Worm (Caenorhabditis elegans) whole organism, late embryonic: ENCODE results near the gene pdtf-1.

Source experiments
- C08G9.2 ChIP-seq: sonication (generic microtip); optimal IDR thresholded peaks from 2 replicates; lab custom pipeline; 2016; ENCODE audit warnings: mild to moderate bottlenecking, missing genetic modification characterization, moderate library complexity, missing compliant biosample characterization
- C38D4.7 ChIP-seq: fragments of 200-800 bp; sonication (Bioruptor generic); optimal IDR thresholded peaks from 2 replicates; lab custom pipeline; 2018; ENCODE audit warnings: mild to moderate bottlenecking, missing genetic modification characterization, moderate library complexity, missing compliant biosample characterization
- K02D7.2 ChIP-seq: sonication (generic microtip); optimal IDR thresholded peaks from 2 replicates; lab custom pipeline; 2017; ENCODE audit warnings: mild to moderate bottlenecking, missing genetic modification characterization, missing compliant biosample characterization
- K09A11.1 ChIP-seq: sonication (generic microtip); optimal IDR thresholded peaks from 2 replicates; lab custom pipeline; 2017; ENCODE audit warnings: antibody characterized with exemption, mild to moderate bottlenecking, missing genetic modification characterization, missing compliant biosample characterization; ENCODE audit not compliant: insufficient read depth
- T23F11.4 ChIP-seq: fragments of 200-800 bp; sonication (Bioruptor generic); optimal IDR thresholded peaks from 2 replicates; lab custom pipeline; 2018; ENCODE audit warnings: mild to moderate bottlenecking, missing genetic modification characterization, missing compliant biosample characterization
- ahr-1 ChIP-seq: sonication (generic microtip); optimal IDR thresholded peaks from 2 replicates; lab custom pipeline; 2016; ENCODE audit warnings: missing genetic modification characterization, missing compliant biosample characterization
- ama-1 ChIP-seq: fragments of 150-350 bp; optimal IDR thresholded peaks from 2 replicates; lab custom pipeline; 2014
- ceh-18 ChIP-seq: sonication (generic microtip); optimal IDR thresholded peaks from 2 replicates; lab custom pipeline; 2016; ENCODE audit warnings: missing genetic modification characterization, missing compliant biosample characterization
- ceh-19 ChIP-seq: fragments of 200-800 bp; sonication (Bioruptor generic); optimal IDR thresholded peaks from 2 replicates; lab custom pipeline; 2018; ENCODE audit warnings: mild to moderate bottlenecking, missing genetic modification characterization, missing compliant biosample characterization
- ceh-2 ChIP-seq: sonication (generic microtip); optimal IDR thresholded peaks from 2 replicates; lab custom pipeline; 2016; ENCODE audit warnings: missing genotype, missing genetic modification characterization, missing compliant biosample characterization
- ceh-24 ChIP-seq: sonication (generic microtip); optimal IDR thresholded peaks from 2 replicates; lab custom pipeline; 2016; ENCODE audit warnings: mild to moderate bottlenecking, missing genetic modification characterization, missing compliant biosample characterization
- ceh-31 ChIP-seq: sonication (generic microtip); optimal IDR thresholded peaks from 2 replicates; lab custom pipeline; 2016; ENCODE audit warnings: missing genetic modification characterization, missing compliant biosample characterization
- ceh-34 ChIP-seq: sonication (generic microtip); optimal IDR thresholded peaks from 2 replicates; lab custom pipeline; 2016; ENCODE audit warnings: mild to moderate bottlenecking, missing genetic modification characterization, missing compliant biosample characterization
- ceh-45 ChIP-seq: fragments of 200-800 bp; sonication (Bioruptor generic); IDR thresholded peaks from 2 replicates; pipeline ENCODE4 v1.3.6; 2022; ENCODE audit warnings: missing genetic modification reagents, missing genetic modification characterization, missing compliant biosample characterization
- ceh-48 ChIP-seq: sonication (generic microtip); optimal IDR thresholded peaks from 2 replicates; lab custom pipeline; 2016; ENCODE audit warnings: missing genetic modification characterization, inconsistent platforms, missing compliant biosample characterization
- dmd-4 ChIP-seq: sonication (generic microtip); optimal IDR thresholded peaks from 2 replicates; lab custom pipeline; 2016; ENCODE audit warnings: borderline replicate concordance, missing genetic modification characterization, missing compliant biosample characterization
- dve-1 ChIP-seq: sonication (generic microtip); optimal IDR thresholded peaks from 2 replicates; lab custom pipeline; 2017; ENCODE audit warnings: antibody characterized with exemption, mild to moderate bottlenecking, missing genetic modification characterization, missing compliant biosample characterization
- elt-2 ChIP-seq: sonication (generic microtip); optimal IDR thresholded peaks from 2 replicates; lab custom pipeline; 2016; ENCODE audit warnings: missing genetic modification reagents, missing genetic modification characterization, missing compliant biosample characterization
- ets-4 ChIP-seq: sonication (generic microtip); optimal IDR thresholded peaks from 2 replicates; lab custom pipeline; 2016; ENCODE audit warnings: missing genetic modification characterization, missing compliant biosample characterization
- fax-1 ChIP-seq: sonication (generic microtip); optimal IDR thresholded peaks from 2 replicates; lab custom pipeline; 2016; ENCODE audit warnings: missing genotype, missing genetic modification characterization, missing compliant biosample characterization
- fkh-10 ChIP-seq: fragments of 150-350 bp; optimal IDR thresholded peaks from 2 replicates; lab custom pipeline; 2014; ENCODE audit warnings: missing biosample characterization, missing genetic modification reagents, missing genetic modification characterization
- fkh-6 ChIP-seq: sonication (generic microtip); optimal IDR thresholded peaks from 2 replicates; lab custom pipeline; 2016; ENCODE audit warnings: missing genetic modification characterization, missing compliant biosample characterization
- hlh-30 ChIP-seq: sonication (generic microtip); optimal IDR thresholded peaks from 2 replicates; lab custom pipeline; 2017; ENCODE audit warnings: antibody characterized with exemption, missing genetic modification characterization, missing compliant biosample characterization; ENCODE audit not compliant: insufficient read depth
- lin-11 ChIP-seq: fragments of 200-800 bp; sonication (Bioruptor generic); optimal IDR thresholded peaks from 2 replicates; lab custom pipeline; 2018; ENCODE audit warnings: mild to moderate bottlenecking, missing genetic modification characterization, missing compliant biosample characterization
- madf-2 ChIP-seq: sonication (generic microtip); optimal IDR thresholded peaks from 2 replicates; lab custom pipeline; 2017; ENCODE audit warnings: missing genetic modification characterization, missing compliant biosample characterization
- nfya-1 ChIP-seq: sonication (generic microtip); optimal IDR thresholded peaks from 2 replicates; lab custom pipeline; 2017; ENCODE audit warnings: missing genetic modification characterization, mild to moderate bottlenecking, missing compliant biosample characterization, antibody characterized with exemption, moderate library complexity
- npax-4 ChIP-seq: sonication (generic microtip); optimal IDR thresholded peaks from 2 replicates; lab custom pipeline; 2016; ENCODE audit warnings: missing genetic modification characterization, missing compliant biosample characterization
- pat-9 ChIP-seq: fragments of 200-800 bp; sonication (Bioruptor generic); optimal IDR thresholded peaks from 2 replicates; lab custom pipeline; 2018; ENCODE audit warnings: mild to moderate bottlenecking, missing genetic modification characterization, moderate library complexity, missing compliant biosample characterization
- pax-1 ChIP-seq: fragments of 150-350 bp; optimal IDR thresholded peaks from 2 replicates; lab custom pipeline; 2014; ENCODE audit warnings: missing biosample characterization, missing genetic modification characterization
- pha-4 ChIP-seq: fragments of 150-350 bp; optimal IDR thresholded peaks from 2 replicates; lab custom pipeline; 2018; ENCODE audit warnings: missing biosample characterization, missing genetic modification reagents, missing genetic modification characterization
- pros-1 ChIP-seq: fragments of 150-350 bp; optimal IDR thresholded peaks from 2 replicates; lab custom pipeline; 2014; ENCODE audit warnings: missing biosample characterization, missing genetic modification reagents, missing genetic modification characterization
- ref-2 ChIP-seq: sonication (generic microtip); optimal IDR thresholded peaks from 2 replicates; lab custom pipeline; 2016; ENCODE audit warnings: missing genetic modification characterization, missing compliant biosample characterization
- rnt-1 ChIP-seq: sonication (generic microtip); optimal IDR thresholded peaks from 2 replicates; lab custom pipeline; 2016; ENCODE audit warnings: missing genetic modification characterization, missing compliant biosample characterization
- sox-4 ChIP-seq: sonication (generic microtip); optimal IDR thresholded peaks from 2 replicates; lab custom pipeline; 2017; ENCODE audit warnings: mild to moderate bottlenecking, missing genetic modification characterization, inconsistent platforms, missing compliant biosample characterization
- syd-9 ChIP-seq: sonication (generic microtip); optimal IDR thresholded peaks from 2 replicates; lab custom pipeline; 2016; ENCODE audit warnings: mild to moderate bottlenecking, missing genetic modification characterization, moderate library complexity, missing compliant biosample characterization
- tbx-2 ChIP-seq: sonication (generic microtip); optimal IDR thresholded peaks from 2 replicates; lab custom pipeline; 2016; ENCODE audit warnings: missing genetic modification characterization, missing compliant biosample characterization
- tbx-7 ChIP-seq: sonication (generic microtip); optimal IDR thresholded peaks from 2 replicates; lab custom pipeline; 2016; ENCODE audit warnings: missing genotype, missing genetic modification characterization, missing compliant biosample characterization
- ttx-3 ChIP-seq: sonication (generic microtip); optimal IDR thresholded peaks from 2 replicates; lab custom pipeline; 2016; ENCODE audit warnings: missing genetic modification reagents, missing genetic modification characterization, missing compliant biosample characterization
- unc-3 ChIP-seq, 2 experiments: fragments of 200-800 bp in 1 of 2; sonication (Bioruptor generic) in 1 of 2; sonication (generic microtip) in 1 of 2; conservative IDR thresholded peaks in 1 of 2; optimal IDR thresholded peaks in 1 of 2; 2 replicates each; pipeline versions ENCODE4 v1.3.6 to Lab custom; 2016 to 2022; ENCODE audit warnings: missing compliant biosample characterization in 2 of 2, missing genetic modification characterization in 2 of 2, missing genetic modification reagents in 1 of 2
- unc-42 ChIP-seq: sonication (generic microtip); optimal IDR thresholded peaks from 2 replicates; lab custom pipeline; 2016; ENCODE audit warnings: missing genotype, missing genetic modification characterization, missing compliant biosample characterization
- unc-55 ChIP-seq: sonication (generic microtip); optimal IDR thresholded peaks from 2 replicates; lab custom pipeline; 2017; ENCODE audit warnings: missing biosample characterization, missing genetic modification reagents, missing genetic modification characterization
- unc-86 ChIP-seq: sonication (generic microtip); optimal IDR thresholded peaks from 2 replicates; lab custom pipeline; 2016; ENCODE audit warnings: missing genetic modification characterization, missing compliant biosample characterization
- ztf-16 ChIP-seq: sonication (generic microtip); optimal IDR thresholded peaks from 2 replicates; lab custom pipeline; 2017; ENCODE audit warnings: missing genetic modification characterization, missing compliant biosample characterization

pdtf-1 gene

DNA sequence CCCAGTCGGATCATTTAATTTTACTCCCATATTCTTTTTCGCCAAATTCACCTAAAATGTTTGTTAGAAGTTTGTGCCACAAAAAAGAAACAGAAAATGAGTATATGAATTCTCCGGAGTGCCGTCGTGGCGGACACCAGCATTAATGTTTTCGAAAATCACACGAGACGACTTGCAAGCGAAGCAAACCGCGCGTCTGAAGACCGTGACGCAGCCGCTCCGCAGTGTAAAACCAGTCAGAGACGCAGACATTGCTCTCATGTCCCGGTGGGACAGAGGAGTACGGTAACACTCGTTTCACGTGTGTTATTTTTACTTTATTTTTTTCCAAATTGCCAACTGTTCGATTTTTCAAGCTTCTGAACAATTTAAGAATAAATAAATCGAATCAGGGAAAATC is at the start of gene pdtf-1, which contains the start of gene T26A8.4:
Gene pdtf-1, plus strand, starts transcription at position 330 of the 400 bp plus-strand sequence.
Gene T26A8.4, minus strand, starts transcription at position 185 of the 400 bp plus-strand sequence.
- no peak for TF ChIP-seq sox-4 (tag; lab: Kevin White, UChicago)
- TF ChIP-seq ceh-45, result no peak
- TF ChIP-seq hlh-30 (tag; lab: Kevin White, UChicago), result peak; percentile 95
- TF ChIP-seq ceh-31 (tag; lab: Kevin White, UChicago), result peak; percentile 72
- TF ChIP-seq ets-4, result peak; percentile 29
- TF ChIP-seq elt-2 (tag; lab: Kevin White, UChicago), result peak; percentile 52
- TF ChIP-seq unc-55 (GFP tag; lab: Kevin White, UChicago), result peak; percentile 87
- TF ChIP-seq pat-9 (tag; lab: Kevin White, UChicago), result peak; percentile 41
- no peak for TF ChIP-seq C08G9.2 (tag; lab: Kevin White, UChicago)
- peak; percentile 85 for TF ChIP-seq ceh-18 (tag; lab: Kevin White, UChicago)
- no peak for TF ChIP-seq K02D7.2 (tag; lab: Kevin White, UChicago)
- TF ChIP-seq madf-2 (tag; lab: Kevin White, UChicago), result peak; percentile 31
- no peak for TF ChIP-seq dmd-4 (tag; lab: Kevin White, UChicago)
- TF ChIP-seq unc-86 (tag; lab: Kevin White, UChicago), result peak; percentile 7
- TF ChIP-seq K09A11.1 (tag; lab: Kevin White, UChicago), result peak; percentile 50
- TF ChIP-seq ceh-48 (tag; lab: Kevin White, UChicago), result peak; percentile 11
- peak; percentile 94 for TF ChIP-seq pax-1 (tag; lab: Kevin White, UChicago)
- TF ChIP-seq tbx-2 (tag; lab: Kevin White, UChicago), result peak; percentile 65
- TF ChIP-seq ahr-1, result no peak
- TF ChIP-seq unc-3 (GFP tag; conservative IDR thresholded peaks at IDR 0.05; lab: Robert Waterston, UW), result no peak
- TF ChIP-seq unc-3 (tag; optimal IDR thresholded peaks at IDR 0.05; lab: Kevin White, UChicago), result peak; percentile 52
- TF ChIP-seq T23F11.4 (GFP tag; lab: Kevin White, UChicago), result peak; percentile 15
- peak; percentile 37 for TF ChIP-seq syd-9 (tag; lab: Kevin White, UChicago)
- TF ChIP-seq rnt-1 (tag; lab: Kevin White, UChicago), result peak; percentile 82
- TF ChIP-seq ama-1 (lab: Kevin White, UChicago), result peak; percentile 92
- TF ChIP-seq ceh-19 (GFP tag; lab: Kevin White, UChicago), result peak; percentile 45
- peak; percentile 70 for TF ChIP-seq unc-42 (tag; lab: Kevin White, UChicago)
- TF ChIP-seq ceh-24 (tag; lab: Kevin White, UChicago), result no peak
- peak; percentile 66 for TF ChIP-seq pros-1 (tag; lab: Kevin White, UChicago)
- peak; percentile 99 for TF ChIP-seq nfya-1 (tag; lab: Kevin White, UChicago)
- peak; percentile 26 for TF ChIP-seq fkh-10 (GFP tag; lab: Kevin White, UChicago)
- TF ChIP-seq ref-2, result peak; percentile 91
- TF ChIP-seq ttx-3 (tag; lab: Kevin White, UChicago), result no peak
- TF ChIP-seq ceh-2 (tag; lab: Kevin White, UChicago), result peak; percentile 1
- TF ChIP-seq ceh-34 (tag; lab: Kevin White, UChicago), result peak; percentile 70
- peak; percentile 6 for TF ChIP-seq lin-11 (tag; lab: Kevin White, UChicago)
- TF ChIP-seq pha-4 (tag; lab: Kevin White, UChicago), result no peak
- TF ChIP-seq dve-1 (tag; lab: Kevin White, UChicago), result peak; percentile 65

DNA sequence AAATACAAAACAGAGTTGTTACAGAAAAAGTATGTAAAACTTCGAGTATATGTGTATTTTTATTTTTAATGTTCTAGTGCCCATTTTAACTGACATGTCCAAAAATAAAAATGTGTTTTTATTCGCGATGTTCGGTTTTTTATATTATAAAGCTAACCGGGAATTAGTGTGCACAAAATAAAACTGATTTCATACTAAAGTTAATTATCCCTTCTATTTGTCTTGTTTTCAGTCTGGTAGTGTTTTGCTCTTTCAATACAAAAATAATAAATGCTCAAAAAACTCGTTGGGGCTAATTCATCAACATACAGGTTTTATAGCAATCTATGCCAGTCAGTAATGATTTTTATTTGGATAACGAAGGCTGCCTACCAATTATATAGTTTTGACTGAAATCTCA is 48.1 kb upstream of the pdtf-1 start:
- no peak for TF ChIP-seq rnt-1 (tag; lab: Kevin White, UChicago)
- no peak for TF ChIP-seq K09A11.1 (tag; lab: Kevin White, UChicago)
- TF ChIP-seq ztf-16, result no peak
- no peak for TF ChIP-seq sox-4 (tag; lab: Kevin White, UChicago)
- TF ChIP-seq madf-2 (tag; lab: Kevin White, UChicago), result no peak
- TF ChIP-seq dmd-4 (tag; lab: Kevin White, UChicago), result no peak
- TF ChIP-seq tbx-7 (tag; lab: Kevin White, UChicago), result no peak
- TF ChIP-seq pros-1 (tag; lab: Kevin White, UChicago), result no peak
- TF ChIP-seq npax-4 (tag; lab: Kevin White, UChicago), result no peak
- TF ChIP-seq unc-42 (tag; lab: Kevin White, UChicago), result no peak
- TF ChIP-seq C08G9.2 (tag; lab: Kevin White, UChicago), result no peak
- TF ChIP-seq dve-1 (tag; lab: Kevin White, UChicago), result no peak
- no peak for TF ChIP-seq ceh-18 (tag; lab: Kevin White, UChicago)
- TF ChIP-seq fax-1 (tag; lab: Kevin White, UChicago), result no peak
- TF ChIP-seq C38D4.7 (GFP tag; lab: Kevin White, UChicago), result no peak
- no peak for TF ChIP-seq fkh-6
- TF ChIP-seq, all 69 proteins: peak for 0
